Fruit fly (Drosophila melanogaster): ENCODE results near the gene Trm7-34.

DNA sequence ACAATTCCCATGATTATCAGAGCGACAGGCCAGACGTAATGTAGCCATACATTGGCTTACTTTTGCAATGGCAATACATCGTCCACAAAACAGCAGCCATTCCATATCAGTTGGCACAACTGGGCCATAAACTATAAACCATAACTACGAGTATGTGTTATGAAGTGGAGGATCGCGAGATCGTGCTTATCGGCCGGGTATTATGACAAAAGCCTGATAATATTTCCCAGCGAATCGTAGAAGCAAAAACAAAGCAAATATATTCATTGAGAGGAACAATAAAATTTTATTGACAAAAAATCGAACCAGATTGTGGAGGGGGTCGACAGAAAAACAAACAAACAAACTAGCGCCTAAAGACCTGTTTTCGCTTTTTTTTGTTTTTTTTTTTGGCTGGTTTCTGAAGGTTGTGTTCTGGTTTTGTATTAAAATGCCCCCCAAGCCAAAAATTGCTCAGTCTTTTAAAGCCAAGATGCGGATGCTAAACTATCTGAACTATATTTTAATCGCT lies 29.7 kb upstream of the Trm7-34 start, which contains the start of gene CG5810:
- TF ChIP-seq Ets98B (GFP tag; IDR thresholded peaks at IDR 0.05) = no peak
- no peak for TF ChIP-seq Pif1B (GFP tag; optimal IDR thresholded peaks at IDR 0.05)
- TF ChIP-seq gl (tag; optimal IDR thresholded peaks at IDR 0.05) = no peak
- no peak for TF ChIP-seq rn (GFP tag; IDR thresholded peaks at IDR 0.05)
- no peak for TF ChIP-seq CG8159 (tag; optimal IDR thresholded peaks at IDR 0.05)
- TF ChIP-seq Snoo (tag; optimal IDR thresholded peaks at IDR 0.05) = no peak
- TF ChIP-seq EcR (GFP tag; optimal IDR thresholded peaks at IDR 0.05) = peak; percentile 38
